Fruit fly (Drosophila melanogaster) whole organism, embryonic: ENCODE results near the gene CG33511.

Source experiments
- ATbp ChIP-seq: fragments of 200-800 bp; sonication (Bioruptor generic); optimal IDR thresholded peaks from 2 replicates; lab custom pipeline; 2017; ENCODE audit warnings: missing biosample characterization, mild to moderate bottlenecking, missing genetic modification characterization, missing genetic modification reagents
- Asciz ChIP-seq: fragments of 200-800 bp; sonication (Bioruptor generic); optimal IDR thresholded peaks from 2 replicates; lab custom pipeline; 2017; ENCODE audit warnings: missing biosample characterization, mild to moderate bottlenecking, missing genetic modification characterization, missing genetic modification reagents
- Awh ChIP-seq: fragments of 200-800 bp; sonication (Bioruptor generic); IDR thresholded peaks from 2 replicates; pipeline ENCODE4, ENCODE4 v1.3.6; 2022; ENCODE audit warnings: missing biosample characterization, missing genetic modification characterization
- B-H2 ChIP-seq: fragments of 200-800 bp; sonication (Bioruptor generic); optimal IDR thresholded peaks from 2 replicates; lab custom pipeline; 2018; ENCODE audit warnings: missing biosample characterization, mild to moderate bottlenecking, missing genetic modification characterization
- BtbVII ChIP-seq: fragments of 200-800 bp; sonication (Bioruptor generic); optimal IDR thresholded peaks from 3 replicates; lab custom pipeline; 2017; ENCODE audit warnings: missing biosample characterization, mild to moderate bottlenecking, missing genetic modification characterization
- CG12071 ChIP-seq: fragments of 200-800 bp; sonication (Bioruptor generic); optimal IDR thresholded peaks from 3 replicates; lab custom pipeline; 2018; ENCODE audit warnings: missing biosample characterization, mild to moderate bottlenecking, missing genetic modification characterization
- CG1233 ChIP-seq: fragments of 200-800 bp; sonication (Bioruptor generic); optimal IDR thresholded peaks from 4 replicates; lab custom pipeline; 2018; ENCODE audit warnings: missing biosample characterization, mild to moderate bottlenecking, missing genetic modification characterization
- CG13894 ChIP-seq: fragments of 200-800 bp; sonication (Bioruptor generic); optimal IDR thresholded peaks from 3 replicates; lab custom pipeline; 2018; ENCODE audit warnings: missing biosample characterization, mild to moderate bottlenecking, missing genetic modification characterization, moderate library complexity
- CG15479 ChIP-seq: fragments of 200-800 bp; sonication (Bioruptor generic); optimal IDR thresholded peaks from 3 replicates; lab custom pipeline; 2019; ENCODE audit warnings: missing biosample characterization, mild to moderate bottlenecking, missing genetic modification characterization, moderate library complexity
- CG17359 ChIP-seq: fragments of 200-800 bp; sonication (Bioruptor generic); optimal IDR thresholded peaks from 3 replicates; lab custom pipeline; 2018; ENCODE audit warnings: missing biosample characterization, mild to moderate bottlenecking, missing genetic modification characterization, moderate library complexity
- CG2202 ChIP-seq: fragments of 200-800 bp; sonication (Bioruptor generic); optimal IDR thresholded peaks from 2 replicates; lab custom pipeline; 2018; ENCODE audit warnings: missing biosample characterization, mild to moderate bottlenecking, missing genetic modification characterization
- CG2678 ChIP-seq: fragments of 200-800 bp; sonication (Bioruptor generic); optimal IDR thresholded peaks from 3 replicates; lab custom pipeline; 2019; ENCODE audit warnings: missing biosample characterization, mild to moderate bottlenecking, missing genetic modification characterization, moderate library complexity
- CG32772 ChIP-seq: fragments of 200-800 bp; sonication (Bioruptor generic); IDR thresholded peaks from 2 replicates; pipeline ENCODE4 v1.3.6; 2022; ENCODE audit warnings: missing biosample characterization, missing genetic modification characterization
- CG4730 ChIP-seq: fragments of 200-800 bp; sonication (Bioruptor generic); IDR thresholded peaks from 2 replicates; pipeline ENCODE4 v1.3.6; 2022; ENCODE audit warnings: missing biosample characterization, missing genetic modification characterization
- CG7987 ChIP-seq: fragments of 200-800 bp; sonication (Bioruptor generic); optimal IDR thresholded peaks from 2 replicates; lab custom pipeline; 2018; ENCODE audit warnings: missing biosample characterization, mild to moderate bottlenecking, missing genetic modification characterization, moderate library complexity
- CG8281 ChIP-seq: fragments of 200-800 bp; sonication (Bioruptor generic); optimal IDR thresholded peaks from 2 replicates; lab custom pipeline; 2018; ENCODE audit warnings: missing biosample characterization, mild to moderate bottlenecking, missing genetic modification characterization, moderate library complexity
- CG8290 ChIP-seq, 3 experiments: fragments of 200-800 bp; sonication (Bioruptor generic); optimal IDR thresholded peaks; 2 replicates each; lab custom pipeline; 2016 to 2019; ENCODE audit warnings: missing biosample characterization in 3 of 3, missing genetic modification characterization in 3 of 3, mild to moderate bottlenecking in 2 of 3, moderate library complexity in 1 of 3
- Dbx ChIP-seq: fragments of 200-800 bp; sonication (Bioruptor generic); IDR thresholded peaks from 3 replicates; pipeline ENCODE4 v1.3.6; 2022; ENCODE audit warnings: missing biosample characterization, missing genetic modification characterization
- Dp ChIP-seq: fragments of 200-800 bp; sonication (Bioruptor generic); optimal IDR thresholded peaks from 2 replicates; lab custom pipeline; 2018; ENCODE audit warnings: missing biosample characterization, mild to moderate bottlenecking, missing genetic modification characterization, moderate library complexity
- Drgx ChIP-seq: fragments of 200-800 bp; sonication (Bioruptor generic); IDR thresholded peaks from 2 replicates; pipeline ENCODE4 v1.3.6; 2022; ENCODE audit warnings: missing biosample characterization, missing genetic modification characterization
- Fer1 ChIP-seq: fragments of 200-800 bp; sonication (Bioruptor generic); optimal IDR thresholded peaks from 2 replicates; lab custom pipeline; 2017; ENCODE audit warnings: missing biosample characterization, mild to moderate bottlenecking, missing genetic modification characterization
- Hmr ChIP-seq: fragments of 200-800 bp; sonication (Bioruptor generic); optimal IDR thresholded peaks from 3 replicates; lab custom pipeline; 2017; ENCODE audit warnings: mild to moderate bottlenecking, missing biosample characterization, missing genetic modification reagents, missing genetic modification characterization
- Hr51 ChIP-seq, 2 experiments: fragments of 200-800 bp; sonication (Bioruptor generic); optimal IDR thresholded peaks; 2 replicates in 1 of 2; 3 replicates in 1 of 2; lab custom pipeline; 2016 to 2018; ENCODE audit warnings: missing biosample characterization in 2 of 2, missing genetic modification characterization in 2 of 2, mild to moderate bottlenecking in 1 of 2, moderate library complexity in 1 of 2
- Med ChIP-seq: fragments of 200-800 bp; sonication (Bioruptor generic); peaks from one replicate; lab custom pipeline; 2016; ENCODE audit warnings: missing biosample characterization, missing genetic modification characterization, mild to moderate bottlenecking, inconsistent platforms, moderate library complexity
- Myb ChIP-seq: fragments of 200-800 bp; sonication (Bioruptor generic); optimal IDR thresholded peaks from 2 replicates; lab custom pipeline; 2016; ENCODE audit warnings: missing biosample characterization, missing genetic modification characterization
- NFAT ChIP-seq: fragments of 200-800 bp; sonication (Bioruptor generic); IDR thresholded peaks from 2 replicates; pipeline ENCODE4 v1.3.6; 2022; ENCODE audit warnings: missing biosample characterization, missing genetic modification characterization
- Sox102F ChIP-seq: fragments of 200-800 bp; sonication (Bioruptor generic); optimal IDR thresholded peaks from 2 replicates; lab custom pipeline; 2018; ENCODE audit warnings: missing biosample characterization, mild to moderate bottlenecking, missing genetic modification characterization, moderate library complexity
- Ssrp ChIP-seq: fragments of 200-800 bp; sonication (Bioruptor generic); optimal IDR thresholded peaks from 2 replicates; lab custom pipeline; 2018; ENCODE audit warnings: missing biosample characterization, mild to moderate bottlenecking, missing genetic modification characterization, moderate library complexity
- Vsx1 ChIP-seq: fragments of 200-800 bp; sonication (Bioruptor generic); optimal IDR thresholded peaks from 2 replicates; lab custom pipeline; 2017; ENCODE audit warnings: missing biosample characterization, mild to moderate bottlenecking, missing genetic modification characterization, missing genetic modification reagents
- abd-A ChIP-seq: fragments of 200-800 bp; sonication (Bioruptor generic); optimal IDR thresholded peaks from 3 replicates; lab custom pipeline; 2019; ENCODE audit warnings: missing biosample characterization, mild to moderate bottlenecking, missing genetic modification characterization, moderate library complexity
- caup ChIP-seq: fragments of 200-800 bp; sonication (Bioruptor generic); optimal IDR thresholded peaks from 3 replicates; lab custom pipeline; 2017; ENCODE audit warnings: missing biosample characterization, mild to moderate bottlenecking, missing genetic modification characterization, moderate library complexity; ENCODE audit not compliant: severe bottlenecking
- chinmo ChIP-seq: fragments of 200-800 bp; sonication (Bioruptor generic); IDR thresholded peaks from 4 replicates; pipeline ENCODE4 v1.3.6; 2022; ENCODE audit warnings: missing biosample characterization, missing genetic modification characterization; ENCODE audit not compliant: partially characterized antibody
- ci ChIP-seq: fragments of 200-800 bp; sonication (Bioruptor generic); IDR thresholded peaks from 3 replicates; pipeline ENCODE4 v1.3.6; 2022; ENCODE audit warnings: missing biosample characterization, missing genetic modification characterization
- cwo ChIP-seq: fragments of 200-800 bp; sonication (Bioruptor generic); optimal IDR thresholded peaks from 3 replicates; lab custom pipeline; 2017; ENCODE audit warnings: missing biosample characterization, missing genetic modification characterization, mild to moderate bottlenecking, moderate library complexity, missing genetic modification reagents
- gt ChIP-seq: fragments of 200-800 bp; sonication (Bioruptor generic); IDR thresholded peaks from 2 replicates; pipeline ENCODE4 v1.3.6; 2022; ENCODE audit warnings: missing biosample characterization, missing genetic modification characterization
- jumu ChIP-seq: fragments of 200-800 bp; sonication (Bioruptor generic); optimal IDR thresholded peaks from 3 replicates; lab custom pipeline; 2016; ENCODE audit warnings: missing biosample characterization, missing genetic modification characterization
- lab ChIP-seq: fragments of 200-800 bp; sonication (Bioruptor generic); optimal IDR thresholded peaks from 3 replicates; lab custom pipeline; 2017; ENCODE audit warnings: missing biosample characterization, missing genetic modification characterization, mild to moderate bottlenecking, moderate library complexity, missing genetic modification reagents
- lbe ChIP-seq: fragments of 200-800 bp; sonication (Bioruptor generic); optimal IDR thresholded peaks from 2 replicates; lab custom pipeline; 2016; ENCODE audit warnings: missing biosample characterization, mild to moderate bottlenecking, missing genetic modification characterization
- onecut ChIP-seq: fragments of 200-800 bp; sonication (Bioruptor generic); IDR thresholded peaks from 2 replicates; pipeline ENCODE4 v1.3.6; 2022; ENCODE audit warnings: missing biosample characterization, missing genetic modification characterization
- pan ChIP-seq, 4 experiments: fragments of >200 bp in 3 of 4; fragments of 200-800 bp in 1 of 4; sonication (Bioruptor generic) in 1 of 4; optimal IDR thresholded peaks in 3 of 4; IDR thresholded peaks in 1 of 4; 2 replicates each; pipeline versions ENCODE4 v1.3.6 to Lab custom; 2017 to 2022; ENCODE audit warnings: missing biosample characterization in 2 of 4, missing genetic modification characterization in 2 of 4, mixed read lengths in 1 of 4
- sens ChIP-seq: fragments of 200-800 bp; sonication (Bioruptor generic); peaks from one replicate; lab custom pipeline; 2016; ENCODE audit warnings: missing biosample characterization, missing genetic modification characterization
- ssp ChIP-seq: fragments of 200-800 bp; sonication (Bioruptor generic); IDR thresholded peaks from 2 replicates; pipeline ENCODE4 v1.3.6; 2022; ENCODE audit warnings: missing biosample characterization, missing genetic modification characterization
- tgo ChIP-seq: fragments of 200-800 bp; sonication (Bioruptor generic); IDR thresholded peaks from 3 replicates; pipeline ENCODE4 v1.3.6; 2022; ENCODE audit warnings: missing biosample characterization, missing genetic modification characterization
- vvl ChIP-seq: fragments of 200-800 bp; sonication (Bioruptor generic); IDR thresholded peaks from 2 replicates; pipeline ENCODE4 v1.3.6; 2022; ENCODE audit warnings: missing biosample characterization, missing genetic modification characterization
- zen2 ChIP-seq: fragments of 200-800 bp; sonication (Bioruptor generic); IDR thresholded peaks from 3 replicates; pipeline ENCODE4 v1.3.6; 2022; ENCODE audit warnings: missing biosample characterization, missing genetic modification characterization; ENCODE audit not compliant: partially characterized antibody

CG33511 gene

DNA sequence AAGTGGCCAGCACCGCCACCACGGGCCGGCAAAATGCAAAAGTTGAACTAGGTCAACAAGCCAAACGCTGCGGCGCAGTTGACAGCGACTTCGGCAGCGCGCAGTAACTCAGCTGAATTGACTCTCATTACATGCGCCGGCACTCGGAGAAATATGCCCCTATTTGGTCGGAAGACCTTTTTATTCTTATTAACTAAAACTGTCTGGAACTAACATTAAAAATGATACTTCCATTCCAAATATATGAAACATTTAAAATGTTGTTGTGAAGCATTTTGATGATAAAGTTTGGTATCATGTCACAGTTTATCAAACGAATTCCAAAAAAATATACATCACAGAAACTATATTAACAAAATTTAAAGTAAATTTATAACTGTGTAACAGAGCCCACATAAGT, 15.2 kb downstream of the CG33511 start:
- TF ChIP-seq Ssrp (tag; lab: Kevin White, UChicago) (no peak), Hr51 (GFP tag; optimal IDR thresholded peaks at IDR 0.05; lab: Kevin White, UChicago) (peak in 1 of 2 experiments; percentile 13), Drgx (peak; percentile 53; the same call in 1 of the 2 replicates), ssp (no peak), Vsx1 (GFP tag; lab: Kevin White, UChicago) (no peak), CG8281 (no peak), CG32772 (GFP tag; lab: Robert Waterston, UW) (no peak), Myb (GFP tag; lab: Kevin White, UChicago) (no peak), jumu (GFP tag; lab: Kevin White, UChicago) (no peak), B-H2 (GFP tag; lab: Kevin White, UChicago) (no peak), CG15479 (no peak), zen2 (GFP tag; lab: Robert Waterston, UW) (no peak), Dp (GFP tag; lab: Kevin White, UChicago) (no peak)

DNA sequence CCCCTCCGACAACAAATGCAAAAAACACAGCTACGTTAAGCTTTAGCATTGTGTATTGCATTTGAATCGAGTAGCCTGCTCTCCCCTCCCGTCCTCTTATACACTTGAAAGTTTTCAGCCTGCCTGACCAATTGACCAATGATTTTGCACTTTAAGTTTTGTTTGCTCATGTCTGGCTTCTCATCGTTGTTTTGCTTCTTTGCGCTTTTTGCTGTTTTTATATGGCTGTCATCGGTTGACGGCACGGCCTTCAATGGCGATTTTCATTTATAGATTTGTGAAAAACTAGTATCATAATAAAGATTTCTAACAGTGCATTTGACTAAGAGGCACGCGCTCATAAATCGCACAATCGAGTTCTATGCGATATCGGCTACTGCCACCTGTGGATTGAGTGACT, 16.4 kb downstream of the CG33511 start:
- no peak for TF ChIP-seq CG2202 (tag; lab: Kevin White, UChicago)
- TF ChIP-seq Drgx: peak; percentile 40
- peak; percentile 71 for TF ChIP-seq sens (GFP tag; lab: Kevin White, UChicago)

DNA sequence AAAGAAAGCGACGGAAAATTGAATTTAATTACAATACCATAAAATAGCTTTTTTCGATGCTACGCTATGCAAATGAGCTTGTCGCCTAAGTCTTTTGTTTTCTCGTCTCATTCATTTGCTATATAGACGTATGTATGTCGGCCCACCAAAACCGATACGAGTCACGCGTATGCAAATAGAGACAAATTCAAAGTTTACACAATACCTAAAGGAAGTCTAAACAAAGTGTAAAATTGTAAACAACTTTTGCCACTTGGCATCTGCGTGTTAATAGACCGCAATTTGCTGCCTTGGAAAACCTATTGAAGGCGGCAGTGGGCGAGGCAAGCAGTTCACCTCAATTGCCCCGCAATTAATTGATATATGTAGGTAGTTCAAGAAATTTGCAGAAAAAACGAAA, 19.7 kb downstream of the CG33511 start:
- TF ChIP-seq CG8290 (GFP tag; optimal IDR thresholded peaks at IDR 0.05; lab: Kevin White, UChicago): no peak
- peak in 1 of 2 experiments; percentile 21 for TF ChIP-seq CG8290 (tag; optimal IDR thresholded peaks at IDR 0.05; lab: Kevin White, UChicago)
- peak; percentile 11 for TF ChIP-seq Fer1 (GFP tag; lab: Kevin White, UChicago)
- TF ChIP-seq CG13894 (tag; lab: Kevin White, UChicago): peak; percentile 78
- TF ChIP-seq BtbVII (GFP tag; lab: Kevin White, UChicago): peak; percentile 0
- TF ChIP-seq CG2678: peak; percentile 41
- TF ChIP-seq Dbx: peak; percentile 30; the same call in 1 of the 3 replicates
- peak; percentile 71 for TF ChIP-seq cwo
- TF ChIP-seq abd-A (tag; lab: Kevin White, UChicago): peak; percentile 14
- peak; percentile 36 for TF ChIP-seq Asciz
- no peak for TF ChIP-seq NFAT
- TF ChIP-seq pan (optimal IDR thresholded peaks at IDR 0.05; lab: Kevin White, UChicago): no peak
- TF ChIP-seq pan (GFP tag; optimal IDR thresholded peaks at IDR 0.05 in 1 of 2, IDR thresholded peaks at IDR 0.05 in 1 of 2): no peak
- peak; percentile 8 for TF ChIP-seq ATbp (GFP tag; lab: Kevin White, UChicago)
- TF ChIP-seq CG12071 (GFP tag; lab: Kevin White, UChicago): peak; percentile 34
- no peak for TF ChIP-seq gt (GFP tag; lab: Robert Waterston, UW)
- TF ChIP-seq CG7987 (GFP tag; lab: Kevin White, UChicago): peak; percentile 13
- peak; percentile 8 for TF ChIP-seq Hmr (GFP tag; lab: Kevin White, UChicago)
- TF ChIP-seq CG1233 (GFP tag; lab: Kevin White, UChicago): peak; percentile 7
- TF ChIP-seq onecut: 0 out of 2 replicates have a peak, but pooled peaks have one; percentile 14
- peak; percentile 26 for TF ChIP-seq Vsx1 (GFP tag; lab: Kevin White, UChicago)
- TF ChIP-seq Awh (GFP tag; lab: Robert Waterston, UW): peak; percentile 46; the same call in 1 of the 2 replicates
- 0 out of 4 replicates have a peak, but pooled peaks have one; percentile 63 for TF ChIP-seq chinmo
- TF ChIP-seq lab (GFP tag; lab: Kevin White, UChicago): peak; percentile 45
- TF ChIP-seq caup: peak; percentile 0
- peak; percentile 55; the same call in 1 of the 2 replicates for TF ChIP-seq vvl (GFP tag; lab: Robert Waterston, UW)
- TF ChIP-seq Med (GFP tag; lab: Kevin White, UChicago): peak; percentile 66
- peak; percentile 17 for TF ChIP-seq Sox102F
- peak; percentile 12 for TF ChIP-seq CG17359
- TF ChIP-seq ci (GFP tag; lab: Robert Waterston, UW): peak; percentile 51; the same call in 1 of the 3 replicates
- TF ChIP-seq lbe: no peak
- TF ChIP-seq CG4730 (GFP tag; lab: Robert Waterston, UW): no peak
- no peak for TF ChIP-seq tgo (GFP tag; lab: Robert Waterston, UW)
